Worm (Caenorhabditis elegans): Measurements from ENCODE around the gene Y19D10B.6.
A peak's percentile ranks its signal among the peaks of the same experiment; 100 is the strongest.

Y19D10B.6 gene

ce11 chrV:2281499-2281898, 39.4 kb downstream of the Y19D10B.6 start, which contains the start of gene nhr-228 (continued):
- TF ChIP-seq irx-1 (tag; optimal IDR thresholded peaks at IDR 0.05) (peak; percentile 30), nhr-20 (tag; optimal IDR thresholded peaks at IDR 0.05) (peak; percentile 67), sup-37 (GFP tag; optimal IDR thresholded peaks at IDR 0.05) (no peak), C34B4.2 (tag; optimal IDR thresholded peaks at IDR 0.05) (no peak), snpc-4 (tag; optimal IDR thresholded peaks at IDR 0.05) (no peak), blmp-1 (tag; optimal IDR thresholded peaks at IDR 0.05) (peak; percentile 79), tbx-2 (tag; optimal IDR thresholded peaks at IDR 0.05) (peak; percentile 30), zag-1 (tag; optimal IDR thresholded peaks at IDR 0.05) (no peak), Y116A8C.19 (tag; optimal IDR thresholded peaks at IDR 0.05; ENCODE audit: borderline replicate concordance) (no peak), unc-130 (tag; optimal IDR thresholded peaks at IDR 0.05) (peak; percentile 37), hlh-17 (GFP tag; optimal IDR thresholded peaks at IDR 0.05; ENCODE audit: borderline replicate concordance) (no peak), ceh-63 (GFP tag; optimal IDR thresholded peaks at IDR 0.05) (no peak), xbp-1 (tag; optimal IDR thresholded peaks at IDR 0.05) (peak; percentile 1), ceh-8 (GFP tag; optimal IDR thresholded peaks at IDR 0.05) (no peak), fkh-8 (tag; optimal IDR thresholded peaks at IDR 0.05) (peak; percentile 35), mep-1 (tag; optimal IDR thresholded peaks at IDR 0.05) (peak; percentile 64), F16B12.6 (tag; optimal IDR thresholded peaks at IDR 0.05) (no peak), zip-4 (GFP tag; optimal IDR thresholded peaks at IDR 0.05) (no peak), lin-14 (GFP tag; optimal IDR thresholded peaks at IDR 0.05) (peak; percentile 96), nhr-77 (tag; optimal IDR thresholded peaks at IDR 0.05) (no peak), hpl-2 (GFP tag; optimal IDR thresholded peaks at IDR 0.05) (no peak), efl-1 (optimal IDR thresholded peaks at IDR 0.05) (peak; percentile 60 to 63), efl-1 (GFP tag; optimal IDR thresholded peaks at IDR 0.05 in 1 of 2) (peak; percentile 20 to 88), grh-1 (GFP tag; IDR thresholded peaks at IDR 0.05) (no peak), mef-2 (tag; optimal IDR thresholded peaks at IDR 0.05) (no peak), ceh-90 (tag; optimal IDR thresholded peaks at IDR 0.05) (no peak), mab-9 (GFP tag; IDR thresholded peaks at IDR 0.05) (no peak), lsy-2 (tag; optimal IDR thresholded peaks at IDR 0.05) (peak; percentile 29 to 73), unc-86 (tag; optimal IDR thresholded peaks at IDR 0.05) (no peak), jun-1 (tag; optimal IDR thresholded peaks at IDR 0.05) (no peak), alr-1 (tag; optimal IDR thresholded peaks at IDR 0.05; ENCODE audit: borderline replicate concordance) (no peak)

ce11 chrV:2278543-2278942, 42.4 kb downstream of the Y19D10B.6 start, which contains the start of gene fbxa-137:
fbxa-137 (plus strand) TSS chrV:2278816.
- TF ChIP-seq nhr-47 (tag; optimal IDR thresholded peaks at IDR 0.05) (no peak), ces-1 (GFP tag; optimal IDR thresholded peaks at IDR 0.05) (no peak), lin-14 (GFP tag; optimal IDR thresholded peaks at IDR 0.05) (peak; percentile 14), nhr-237 (tag; optimal IDR thresholded peaks at IDR 0.05) (no peak), rnt-1 (tag; optimal IDR thresholded peaks at IDR 0.05) (no peak), pag-3 (tag; optimal IDR thresholded peaks at IDR 0.05; ENCODE audit: borderline replicate concordance, insufficient read depth) (no peak)

- no peak for TF ChIP-seq snpc-4 (tag; optimal IDR thresholded peaks at IDR 0.05)
- TF ChIP-seq isw-1 (GFP tag; IDR thresholded peaks at IDR 0.05) = no peak
- TF ChIP-seq fkh-8 (tag; optimal IDR thresholded peaks at IDR 0.05) = no peak
- TF ChIP-seq snu-23 (GFP tag; optimal IDR thresholded peaks at IDR 0.05) = no peak
- TF ChIP-seq lin-14 (GFP tag; optimal IDR thresholded peaks at IDR 0.05) = peak; percentile 68
- no peak for TF ChIP-seq C34B4.2 (tag; optimal IDR thresholded peaks at IDR 0.05)
- TF ChIP-seq nhr-71 (tag; optimal IDR thresholded peaks at IDR 0.05) = peak; percentile 22
- TF ChIP-seq zip-4 (GFP tag; optimal IDR thresholded peaks at IDR 0.05) = no peak
- TF ChIP-seq ceh-88 (GFP tag; IDR thresholded peaks at IDR 0.05) = no peak
- TF ChIP-seq zag-1 (tag; optimal IDR thresholded peaks at IDR 0.05) = no peak
- TF ChIP-seq lin-39 (tag; optimal IDR thresholded peaks at IDR 0.05) = no peak
- no peak for TF ChIP-seq skn-1 (tag; optimal IDR thresholded peaks at IDR 0.05)
- no peak for TF ChIP-seq nhr-84 (tag; optimal IDR thresholded peaks at IDR 0.05)
- peak in 1 of 2 experiments; percentile 56 for TF ChIP-seq lin-35 (GFP tag; optimal IDR thresholded peaks at IDR 0.05)
- TF ChIP-seq unc-98 (GFP tag; IDR thresholded peaks at IDR 0.05) = no peak
- no peak for TF ChIP-seq fos-1 (tag; optimal IDR thresholded peaks at IDR 0.05)
- no peak for TF ChIP-seq fkh-10 (GFP tag; optimal IDR thresholded peaks at IDR 0.05)
- peak in 1 of 2 experiments; percentile 7 for TF ChIP-seq efl-1 (optimal IDR thresholded peaks at IDR 0.05)
- no peak for TF ChIP-seq efl-1 (GFP tag; optimal IDR thresholded peaks at IDR 0.05 in 1 of 2)
- TF ChIP-seq C16A3.4 (tag; optimal IDR thresholded peaks at IDR 0.05) = no peak
- TF ChIP-seq elt-3 (tag; optimal IDR thresholded peaks at IDR 0.05) = no peak
- TF ChIP-seq egl-13 (tag; optimal IDR thresholded peaks at IDR 0.05) = no peak
- TF ChIP-seq nhr-77 (tag; optimal IDR thresholded peaks at IDR 0.05) = no peak
- TF ChIP-seq unc-62 (GFP tag; optimal IDR thresholded peaks at IDR 0.05) = no peak
Observed at ce11 chrV:2278052-2278451, 42.8 kb downstream of the Y19D10B.6 start, which contains the start of gene nhr-59. nhr-59 (minus strand) TSS chrV:2278265.
